Worm (Caenorhabditis elegans) whole organism, young adult: ENCODE measurements around the gene R13H9.6.

ENCODE experiments used
- B0019.2 ChIP-seq: fragments of 200-800 bp; sonication (Bioruptor generic); conservative IDR thresholded peaks from 2 replicates; pipeline ENCODE4 v1.3.6; 2022; ENCODE audit warnings: missing genetic modification reagents, missing genetic modification characterization, missing compliant biosample characterization
- B0035.1 ChIP-seq: sonication (generic microtip); optimal IDR thresholded peaks from 2 replicates; lab custom pipeline; 2016; ENCODE audit warnings: missing genetic modification characterization, mild to moderate bottlenecking, missing compliant biosample characterization, missing genotype, missing genetic modification reagents
- F52B5.7 ChIP-seq: sonication (generic microtip); optimal IDR thresholded peaks from 2 replicates; lab custom pipeline; 2016; ENCODE audit warnings: mild to moderate bottlenecking, missing genetic modification characterization, missing compliant biosample characterization
- F57A8.1 ChIP-seq: fragments of 200-800 bp; sonication (Bioruptor generic); optimal IDR thresholded peaks from 2 replicates; lab custom pipeline; 2018; ENCODE audit warnings: mild to moderate bottlenecking, missing genetic modification characterization, moderate library complexity, missing compliant biosample characterization
- T07F8.4 ChIP-seq: sonication (generic microtip); optimal IDR thresholded peaks from 2 replicates; lab custom pipeline; 2016; ENCODE audit warnings: mild to moderate bottlenecking, missing genetic modification characterization, moderate library complexity, missing compliant biosample characterization
- T26A5.8 ChIP-seq: sonication (generic microtip); optimal IDR thresholded peaks from 2 replicates; lab custom pipeline; 2016; ENCODE audit warnings: missing genetic modification characterization, missing compliant biosample characterization
- Y56A3A.18 ChIP-seq: fragments of 200-800 bp; sonication (Bioruptor generic); IDR thresholded peaks from 2 replicates; pipeline ENCODE4 v1.3.6; 2022; ENCODE audit warnings: missing genetic modification reagents, missing genetic modification characterization, missing compliant biosample characterization
- Y79H2A.3 ChIP-seq: fragments of 200-800 bp; sonication (Bioruptor generic); conservative IDR thresholded peaks from 2 replicates; pipeline ENCODE4 v1.3.6; 2022; ENCODE audit warnings: missing genetic modification reagents, missing genetic modification characterization, missing compliant biosample characterization
- Y95B8A.8 ChIP-seq: fragments of 200-800 bp; sonication (Bioruptor generic); IDR thresholded peaks from 2 replicates; pipeline ENCODE4 v1.3.6; 2022; ENCODE audit warnings: missing genetic modification reagents, missing genetic modification characterization, missing compliant biosample characterization
- ZK185.1 ChIP-seq: sonication (generic microtip); optimal IDR thresholded peaks from 2 replicates; lab custom pipeline; 2016; ENCODE audit warnings: mild to moderate bottlenecking, missing genetic modification characterization, missing compliant biosample characterization; ENCODE audit not compliant: poor library complexity, severe bottlenecking
- aptf-2 ChIP-seq: fragments of 200-800 bp; sonication (Bioruptor generic); conservative IDR thresholded peaks from 2 replicates; pipeline ENCODE4 v1.3.6; 2022; ENCODE audit warnings: missing genetic modification reagents, missing genetic modification characterization, missing compliant biosample characterization
- atf-7 ChIP-seq: sonication (generic microtip); optimal IDR thresholded peaks from 2 replicates; lab custom pipeline; 2017; ENCODE audit warnings: mild to moderate bottlenecking, missing genetic modification characterization, missing compliant biosample characterization
- attf-3 ChIP-seq: fragments of 200-800 bp; sonication (Bioruptor generic); conservative IDR thresholded peaks from 2 replicates; pipeline ENCODE4 v1.3.6; 2022; ENCODE audit warnings: missing genetic modification reagents, missing genetic modification characterization, missing compliant biosample characterization
- attf-5 ChIP-seq: fragments of 200-800 bp; sonication (Bioruptor generic); optimal IDR thresholded peaks from 2 replicates; lab custom pipeline; 2018; ENCODE audit warnings: mild to moderate bottlenecking, missing genetic modification characterization, missing compliant biosample characterization
- bed-1 ChIP-seq: fragments of 200-800 bp; sonication (Bioruptor generic); IDR thresholded peaks from 2 replicates; pipeline ENCODE4 v1.3.6; 2022; ENCODE audit warnings: missing genetic modification reagents, missing genetic modification characterization, missing compliant biosample characterization
- cebp-2 ChIP-seq: fragments of 200-800 bp; sonication (Bioruptor generic); IDR thresholded peaks from 2 replicates; pipeline ENCODE4 v1.3.6; 2022; ENCODE audit warnings: missing genetic modification characterization, missing compliant biosample characterization
- ceh-79 ChIP-seq: sonication (generic microtip); optimal IDR thresholded peaks from 2 replicates; lab custom pipeline; 2017; ENCODE audit warnings: mild to moderate bottlenecking, missing genetic modification characterization, missing compliant biosample characterization
- die-1 ChIP-seq: sonication (generic microtip); optimal IDR thresholded peaks from 2 replicates; lab custom pipeline; 2016; ENCODE audit warnings: missing genotype, mild to moderate bottlenecking, missing genetic modification characterization, missing compliant biosample characterization
- dpl-1 ChIP-seq: fragments of 150-350 bp; optimal IDR thresholded peaks from 2 replicates; lab custom pipeline; 2014; ENCODE audit warnings: missing biosample characterization, missing genetic modification reagents, missing genetic modification characterization
- efl-1 ChIP-seq: fragments of 150-350 bp; optimal IDR thresholded peaks from 2 replicates; lab custom pipeline; 2014; ENCODE audit warnings: missing biosample characterization, missing genetic modification reagents, missing genetic modification characterization
- egl-44 ChIP-seq: fragments of 200-800 bp; sonication (Bioruptor generic); IDR thresholded peaks from 2 replicates; pipeline ENCODE4 v1.3.6; 2022; ENCODE audit warnings: missing genetic modification reagents, missing genetic modification characterization, missing compliant biosample characterization
- egrh-3 ChIP-seq: fragments of 200-800 bp; sonication (Bioruptor generic); IDR thresholded peaks from 2 replicates; pipeline ENCODE4 v1.3.6; 2022; ENCODE audit warnings: missing genetic modification reagents, missing genetic modification characterization, missing compliant biosample characterization
- hlh-12 ChIP-seq: sonication (generic microtip); optimal IDR thresholded peaks from 2 replicates; lab custom pipeline; 2016; ENCODE audit warnings: missing genetic modification characterization, missing compliant biosample characterization
- hmg-20 ChIP-seq: fragments of 200-800 bp; sonication (Bioruptor generic); IDR thresholded peaks from 2 replicates; pipeline ENCODE4 v1.3.6; 2022; ENCODE audit warnings: missing genetic modification reagents, missing genetic modification characterization, missing compliant biosample characterization
- let-526 ChIP-seq: fragments of 200-800 bp; sonication (Bioruptor generic); IDR thresholded peaks from 2 replicates; pipeline ENCODE4 v1.3.6; 2022; ENCODE audit warnings: missing genetic modification reagents, missing genetic modification characterization, missing compliant biosample characterization
- let-607 ChIP-seq, 2 experiments: fragments of 200-800 bp in 1 of 2; sonication (Bioruptor generic) in 1 of 2; sonication (generic microtip) in 1 of 2; optimal IDR thresholded peaks; 2 replicates each; lab custom pipeline; 2016 to 2018; ENCODE audit warnings: mild to moderate bottlenecking in 2 of 2, missing compliant biosample characterization in 2 of 2, missing genetic modification characterization in 2 of 2, moderate library complexity in 2 of 2, missing genotype in 1 of 2
- lin-26 ChIP-seq: fragments of 200-800 bp; sonication (Bioruptor generic); IDR thresholded peaks from 2 replicates; pipeline ENCODE4 v1.3.6; 2022; ENCODE audit warnings: missing genetic modification reagents, missing genetic modification characterization, missing compliant biosample characterization
- lsy-27 ChIP-seq: sonication (generic microtip); optimal IDR thresholded peaks from 2 replicates; lab custom pipeline; 2017; ENCODE audit warnings: missing genetic modification characterization, mild to moderate bottlenecking, missing compliant biosample characterization, antibody characterized with exemption, missing genotype, borderline replicate concordance; ENCODE audit not compliant: insufficient read depth
- madf-10 ChIP-seq: sonication (generic microtip); optimal IDR thresholded peaks from 2 replicates; lab custom pipeline; 2016; ENCODE audit warnings: mild to moderate bottlenecking, missing genetic modification characterization, missing compliant biosample characterization
- mes-4 ChIP-seq: sonication (generic microtip); optimal IDR thresholded peaks from 2 replicates; lab custom pipeline; 2016; ENCODE audit warnings: missing genotype, missing genetic modification characterization, missing compliant biosample characterization
- nfya-1 ChIP-seq: sonication (generic microtip); optimal IDR thresholded peaks from 2 replicates; lab custom pipeline; 2017; ENCODE audit warnings: antibody characterized with exemption, missing compliant biosample characterization, missing genetic modification characterization, borderline replicate concordance; ENCODE audit not compliant: insufficient read depth
- nhr-179 ChIP-seq: sonication (generic microtip); optimal IDR thresholded peaks from 2 replicates; lab custom pipeline; 2016; ENCODE audit warnings: mild to moderate bottlenecking, missing genetic modification characterization, missing compliant biosample characterization
- nhr-80 ChIP-seq: sonication (generic microtip); optimal IDR thresholded peaks from 2 replicates; lab custom pipeline; 2016; ENCODE audit warnings: missing genetic modification characterization, missing compliant biosample characterization
- nhr-90 ChIP-seq: sonication (generic microtip); optimal IDR thresholded peaks from 2 replicates; lab custom pipeline; 2016; ENCODE audit warnings: missing genotype, mild to moderate bottlenecking, missing genetic modification characterization, missing compliant biosample characterization
- repo-1 ChIP-seq: sonication (generic microtip); optimal IDR thresholded peaks from 2 replicates; lab custom pipeline; 2017; ENCODE audit warnings: mild to moderate bottlenecking, missing genetic modification characterization, missing compliant biosample characterization
- rpc-1 ChIP-seq, 2 experiments: fragments of 150-350 bp in 1 of 2; sonication (generic microtip) in 1 of 2; optimal IDR thresholded peaks; 2 replicates each; lab custom pipeline; 2014 to 2018; ENCODE audit warnings: missing biosample characterization in 1 of 2, missing genetic modification characterization in 1 of 2, missing genetic modification reagents in 1 of 2, missing genotype in 1 of 2
- sea-2 ChIP-seq: fragments of 200-800 bp; sonication (Bioruptor generic); IDR thresholded peaks from 2 replicates; pipeline ENCODE4 v1.3.6; 2022; ENCODE audit warnings: missing genetic modification characterization, missing compliant biosample characterization
- snpc-1.1 ChIP-seq: sonication (generic microtip); optimal IDR thresholded peaks from 2 replicates; lab custom pipeline; 2017; ENCODE audit warnings: missing genetic modification characterization, mild to moderate bottlenecking, missing compliant biosample characterization, antibody characterized with exemption, moderate library complexity, missing genotype, missing genetic modification reagents; ENCODE audit not compliant: insufficient read depth
- snpc-4 ChIP-seq, 5 experiments: fragments of 150-350 bp in 1 of 5; sonication (generic microtip) in 4 of 5; optimal IDR thresholded peaks; 2 replicates each; lab custom pipeline; 2014 to 2018; ENCODE audit warnings: missing genetic modification characterization in 5 of 5, missing biosample characterization in 3 of 5, antibody characterized with exemption in 2 of 5, mild to moderate bottlenecking in 2 of 5, missing compliant biosample characterization in 2 of 5, missing genotype in 2 of 5, moderate library complexity in 2 of 5, missing genetic modification reagents in 1 of 5
- tbp1 ChIP-seq: fragments of 200-800 bp; sonication (Bioruptor generic); optimal IDR thresholded peaks from 2 replicates; lab custom pipeline; 2018; ENCODE audit warnings: mild to moderate bottlenecking, missing genetic modification characterization, missing compliant biosample characterization
- tbx-9 ChIP-seq: sonication (generic microtip); optimal IDR thresholded peaks from 2 replicates; lab custom pipeline; 2016; ENCODE audit warnings: borderline replicate concordance, missing genetic modification characterization, inconsistent platforms, missing compliant biosample characterization
- tlf-1 ChIP-seq: fragments of 200-800 bp; sonication (Bioruptor generic); optimal IDR thresholded peaks from 2 replicates; lab custom pipeline; 2018; ENCODE audit warnings: mild to moderate bottlenecking, missing genetic modification characterization, missing compliant biosample characterization
- unc-130 ChIP-seq: sonication (generic microtip); optimal IDR thresholded peaks from 2 replicates; lab custom pipeline; 2016; ENCODE audit warnings: missing genetic modification reagents, missing genetic modification characterization, missing compliant biosample characterization
- xnd-1 ChIP-seq: sonication (generic microtip); optimal IDR thresholded peaks from 2 replicates; lab custom pipeline; 2016; ENCODE audit warnings: missing genotype, missing genetic modification reagents, missing genetic modification characterization, missing compliant biosample characterization
- zim-3 ChIP-seq: sonication (generic microtip); optimal IDR thresholded peaks from 2 replicates; lab custom pipeline; 2017; ENCODE audit warnings: mild to moderate bottlenecking, missing genetic modification characterization, moderate library complexity, missing compliant biosample characterization
- ztf-28 ChIP-seq: fragments of 200-800 bp; sonication (Bioruptor generic); IDR thresholded peaks from 2 replicates; pipeline ENCODE4 v1.3.6; 2022; ENCODE audit warnings: missing genetic modification reagents, missing genetic modification characterization, missing compliant biosample characterization
- ztf-6 ChIP-seq: fragments of 200-800 bp; sonication (Bioruptor generic); IDR thresholded peaks from 2 replicates; pipeline ENCODE4 v1.3.6; 2022; ENCODE audit warnings: missing genetic modification reagents, missing genetic modification characterization, missing compliant biosample characterization

R13H9.6 gene

DNA sequence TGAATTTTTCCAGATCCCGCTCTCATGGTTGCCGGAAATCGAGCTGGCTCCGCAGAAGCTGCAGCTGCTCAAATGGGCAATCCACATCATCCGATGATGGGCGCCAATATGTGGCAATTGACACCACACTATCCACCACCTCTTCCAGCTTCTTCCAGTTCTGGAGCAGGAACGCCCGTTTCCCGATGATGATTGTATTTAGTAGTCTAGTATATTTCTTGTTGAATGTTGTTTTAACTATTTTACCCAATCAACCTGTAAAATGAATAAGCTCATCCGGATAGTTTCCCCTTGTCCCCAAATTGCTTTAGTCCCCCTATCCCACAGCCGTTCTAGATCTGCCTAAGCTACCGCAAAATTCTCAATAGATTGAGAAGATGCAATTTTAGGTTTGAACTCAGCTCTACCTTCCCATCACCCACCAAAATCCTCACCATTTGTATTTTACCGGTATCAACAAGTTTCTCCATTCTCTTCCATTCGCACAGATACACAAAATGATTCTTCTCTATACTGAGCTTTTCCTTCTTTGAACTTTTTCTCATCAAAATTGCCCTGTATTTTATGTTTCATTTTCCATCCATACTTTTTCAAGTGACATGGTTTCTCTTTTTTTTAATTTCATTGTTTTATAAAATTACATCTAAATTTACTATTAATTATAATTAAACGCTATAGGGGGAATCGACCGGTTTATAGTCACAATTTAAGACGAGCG lies 18.0 kb upstream of the R13H9.6 start:
- TF ChIP-seq T26A5.8 (tag; lab: Kevin White, UChicago) (no peak), hmg-20 (GFP tag; lab: Robert Waterston, UW) (no peak), xnd-1 (no peak), snpc-4 (GFP tag; optimal IDR thresholded peaks at IDR 0.05; lab: Kevin White, UChicago) (no peak), snpc-4 (tag; optimal IDR thresholded peaks at IDR 0.05; lab: Kevin White, UChicago) (peak in 2 of 4 experiments; percentile 12 to 63), ztf-28 (GFP tag; lab: Robert Waterston, UW) (no peak), T07F8.4 (no peak), let-607 (tag; optimal IDR thresholded peaks at IDR 0.05; lab: Kevin White, UChicago) (no peak), hlh-12 (no peak), F57A8.1 (GFP tag; lab: Kevin White, UChicago) (no peak), egl-44 (GFP tag; lab: Robert Waterston, UW) (no peak), Y95B8A.8 (GFP tag; lab: Robert Waterston, UW) (no peak), lin-26 (GFP tag; lab: Robert Waterston, UW) (no peak), B0035.1 (tag; lab: Kevin White, UChicago) (no peak), rpc-1 (optimal IDR thresholded peaks at IDR 0.05; lab: Kevin White, UChicago) (no peak), rpc-1 (tag; optimal IDR thresholded peaks at IDR 0.05; lab: Kevin White, UChicago) (no peak), snpc-1.1 (tag; lab: Kevin White, UChicago) (peak; percentile 29), nhr-179 (no peak), B0019.2 (GFP tag; lab: Robert Waterston, UW) (no peak), lsy-27 (tag; lab: Kevin White, UChicago) (no peak), repo-1 (tag; lab: Kevin White, UChicago) (peak; percentile 74), attf-3 (GFP tag; lab: Robert Waterston, UW) (no peak), tbx-9 (tag; lab: Kevin White, UChicago) (no peak), ceh-79 (tag; lab: Kevin White, UChicago) (no peak), nhr-80 (tag; lab: Kevin White, UChicago) (no peak), F52B5.7 (tag; lab: Kevin White, UChicago) (peak; percentile 3), aptf-2 (GFP tag; lab: Robert Waterston, UW) (no peak), tlf-1 (GFP tag; lab: Kevin White, UChicago) (no peak), efl-1 (no peak), dpl-1 (GFP tag; lab: Kevin White, UChicago) (no peak), bed-1 (GFP tag; lab: Robert Waterston, UW) (no peak), nhr-90 (tag; lab: Kevin White, UChicago) (peak; percentile 29), mes-4 (tag; lab: Kevin White, UChicago) (no peak), tbp1 (GFP tag; lab: Kevin White, UChicago) (no peak), Y79H2A.3 (GFP tag; lab: Robert Waterston, UW) (no peak), atf-7 (tag; lab: Kevin White, UChicago) (no peak), ztf-6 (GFP tag; lab: Robert Waterston, UW) (no peak), sea-2 (GFP tag; lab: Robert Waterston, UW) (no peak), madf-10 (no peak), zim-3 (tag; lab: Kevin White, UChicago) (no peak), unc-130 (GFP tag; lab: Kevin White, UChicago) (no peak), let-526 (GFP tag; lab: Robert Waterston, UW) (no peak), egrh-3 (no peak), nfya-1 (no peak), Y56A3A.18 (peak; percentile 16; the same call in 1 of the 2 replicates), attf-5 (GFP tag; lab: Kevin White, UChicago) (no peak), cebp-2 (no peak), die-1 (tag; lab: Kevin White, UChicago) (no peak), ZK185.1 (tag; lab: Kevin White, UChicago) (peak; percentile 72)
